Worm (Caenorhabditis elegans): Measurements from ENCODE around the gene talp-3.

The talp-3 gene

ce11 chrIV:14653066-14653465, at the start of gene talp-3:
talp-3 (minus strand) TSS chrIV:14653380.
- TF ChIP-seq sma-9 (GFP tag; optimal IDR thresholded peaks at IDR 0.05) = no peak
- no peak for TF ChIP-seq sma-9 (tag; optimal IDR thresholded peaks at IDR 0.05)
- TF ChIP-seq ztf-1 (GFP tag; conservative IDR thresholded peaks at IDR 0.05) = no peak
- TF ChIP-seq R02D3.7 (tag; optimal IDR thresholded peaks at IDR 0.05) = no peak
- no peak for TF ChIP-seq ceh-16 (tag; optimal IDR thresholded peaks at IDR 0.05)
- TF ChIP-seq ZK546.5 (tag; optimal IDR thresholded peaks at IDR 0.05) = no peak
- no peak for TF ChIP-seq nhr-129 (tag; optimal IDR thresholded peaks at IDR 0.05)
- no peak for TF ChIP-seq egl-27 (tag; optimal IDR thresholded peaks at IDR 0.05)
- no peak for TF ChIP-seq mdl-1 (tag; optimal IDR thresholded peaks at IDR 0.05)
- TF ChIP-seq lin-39 (tag; optimal IDR thresholded peaks at IDR 0.05) = no peak
- TF ChIP-seq nhr-77 (tag; optimal IDR thresholded peaks at IDR 0.05) = no peak

- no peak for TF ChIP-seq zag-1 (tag; optimal IDR thresholded peaks at IDR 0.05)
- no peak for TF ChIP-seq R02D3.7 (tag; optimal IDR thresholded peaks at IDR 0.05)
- TF ChIP-seq unc-62 (GFP tag; optimal IDR thresholded peaks at IDR 0.05) = no peak
- no peak for TF ChIP-seq dmd-4 (tag; optimal IDR thresholded peaks at IDR 0.05)
- no peak for TF ChIP-seq ceh-16 (tag; optimal IDR thresholded peaks at IDR 0.05)
These were observed 46.7 kb upstream of the talp-3 start, which contains the start of gene haf-8 for ce11 chrIV:14699840-14700239. haf-8 (minus strand) TSS chrIV:14699940.

ce11 chrIV:14687716-14688115, 34.5 kb upstream of the talp-3 start:
- TF ChIP-seq elt-1 (tag; optimal IDR thresholded peaks at IDR 0.05) (no peak), ama-1 (optimal IDR thresholded peaks at IDR 0.05) (no peak), ztf-11 (tag; optimal IDR thresholded peaks at IDR 0.05) (no peak), mdl-1 (tag; optimal IDR thresholded peaks at IDR 0.05) (no peak), nhr-129 (tag; optimal IDR thresholded peaks at IDR 0.05) (no peak), F13H6.1 (tag; optimal IDR thresholded peaks at IDR 0.05) (no peak), mbf-1 (tag; optimal IDR thresholded peaks at IDR 0.05) (no peak), snpc-4 (tag; optimal IDR thresholded peaks at IDR 0.05) (no peak), R02D3.7 (tag; optimal IDR thresholded peaks at IDR 0.05) (no peak), lin-11 (tag; optimal IDR thresholded peaks at IDR 0.05) (no peak), sem-4 (tag; optimal IDR thresholded peaks at IDR 0.05) (no peak), nhr-10 (tag; optimal IDR thresholded peaks at IDR 0.05) (no peak), alr-1 (tag; optimal IDR thresholded peaks at IDR 0.05) (no peak), unc-62 (GFP tag; optimal IDR thresholded peaks at IDR 0.05) (no peak), skn-1 (tag; optimal IDR thresholded peaks at IDR 0.05) (no peak), aly-2 (tag; optimal IDR thresholded peaks at IDR 0.05) (no peak), nhr-6 (tag; optimal IDR thresholded peaks at IDR 0.05) (no peak)

ce11 chrIV:14679060-14679459, 25.9 kb upstream of the talp-3 start:
- no peak for TF ChIP-seq mdl-1 (tag; optimal IDR thresholded peaks at IDR 0.05)
- no peak for TF ChIP-seq C34F6.9 (tag; optimal IDR thresholded peaks at IDR 0.05)
- no peak for TF ChIP-seq skn-1 (tag; optimal IDR thresholded peaks at IDR 0.05)
- TF ChIP-seq nhr-21 (tag; optimal IDR thresholded peaks at IDR 0.05) = no peak
- no peak for TF ChIP-seq F13H6.1 (tag; optimal IDR thresholded peaks at IDR 0.05)

ce11 chrIV:14677095-14677633, 24.0 kb upstream of the talp-3 start, which contains the start of gene Y57G11C.31:
Y57G11C.31 (plus strand) TSS chrIV:14677370.
- TF ChIP-seq peb-1 (tag; optimal IDR thresholded peaks at IDR 0.05) (no peak), nhr-21 (tag; optimal IDR thresholded peaks at IDR 0.05) (peak; percentile 48), nhr-25 (tag; optimal IDR thresholded peaks at IDR 0.05) (peak; percentile 45), blmp-1 (tag; optimal IDR thresholded peaks at IDR 0.05; ENCODE audit: insufficient read depth) (peak; percentile 67), nhr-129 (tag; optimal IDR thresholded peaks at IDR 0.05) (peak; percentile 1)

- TF ChIP-seq alr-1 (tag; optimal IDR thresholded peaks at IDR 0.05) (no peak), sem-4 (tag; optimal IDR thresholded peaks at IDR 0.05) (no peak), F13H6.1 (tag; optimal IDR thresholded peaks at IDR 0.05) (no peak), zag-1 (tag; optimal IDR thresholded peaks at IDR 0.05) (no peak), blmp-1 (tag; optimal IDR thresholded peaks at IDR 0.05; ENCODE audit: insufficient read depth) (peak; percentile 46), elt-1 (tag; optimal IDR thresholded peaks at IDR 0.05) (no peak), mbf-1 (tag; optimal IDR thresholded peaks at IDR 0.05) (no peak), ztf-1 (GFP tag; conservative IDR thresholded peaks at IDR 0.05) (no peak), ztf-4 (tag; optimal IDR thresholded peaks at IDR 0.05) (no peak), ZK546.5 (tag; optimal IDR thresholded peaks at IDR 0.05) (no peak), lin-11 (tag; optimal IDR thresholded peaks at IDR 0.05) (no peak), ceh-16 (tag; optimal IDR thresholded peaks at IDR 0.05) (peak; percentile 79), nhr-237 (tag; optimal IDR thresholded peaks at IDR 0.05) (no peak), nhr-77 (tag; optimal IDR thresholded peaks at IDR 0.05) (no peak), snpc-4 (tag; optimal IDR thresholded peaks at IDR 0.05) (no peak), Y55F3AM.14 (GFP tag; optimal IDR thresholded peaks at IDR 0.05) (no peak), mab-5 (tag; optimal IDR thresholded peaks at IDR 0.05) (no peak), ama-1 (optimal IDR thresholded peaks at IDR 0.05) (no peak), egl-27 (tag; optimal IDR thresholded peaks at IDR 0.05) (peak; percentile 26), sma-3 (GFP tag; optimal IDR thresholded peaks at IDR 0.05) (no peak), elt-3 (tag; optimal IDR thresholded peaks at IDR 0.05) (no peak), C34F6.9 (tag; optimal IDR thresholded peaks at IDR 0.05) (peak; percentile 24), ceh-82 (tag; optimal IDR thresholded peaks at IDR 0.05) (no peak), nhr-25 (tag; optimal IDR thresholded peaks at IDR 0.05) (peak; percentile 86), nhr-6 (tag; optimal IDR thresholded peaks at IDR 0.05) (no peak), peb-1 (tag; optimal IDR thresholded peaks at IDR 0.05) (no peak), unc-55 (GFP tag; optimal IDR thresholded peaks at IDR 0.05) (no peak), nhr-21 (tag; optimal IDR thresholded peaks at IDR 0.05) (peak; percentile 65), fos-1 (tag; optimal IDR thresholded peaks at IDR 0.05) (peak; percentile 26)
These were observed 22.6 kb upstream of the talp-3 start for ce11 chrIV:14675789-14676188.

Data from whole organism, L2 larva.